Fruit fly (Drosophila melanogaster) whole organism, wandering third instar larva: Measurements from ENCODE around the gene robo2.

Experiments used
- Abd-B ChIP-seq: fragments of >200 bp; optimal IDR thresholded peaks from 2 replicates; lab custom pipeline; 2017; ENCODE audit warnings: missing biosample characterization, missing genetic modification characterization
- CG32264 ChIP-seq: fragments of 200-800 bp; sonication (Bioruptor generic); optimal IDR thresholded peaks from 2 replicates; lab custom pipeline; 2016; ENCODE audit warnings: missing biosample characterization, missing genetic modification characterization
- CG9705 ChIP-seq: fragments of 200-800 bp; sonication (Bioruptor generic); optimal IDR thresholded peaks from 2 replicates; lab custom pipeline; 2018; ENCODE audit warnings: missing biosample characterization, mild to moderate bottlenecking, missing genetic modification characterization
- CrebA ChIP-seq: fragments of 200-800 bp; sonication (Bioruptor generic); optimal IDR thresholded peaks from 2 replicates; lab custom pipeline; 2016; ENCODE audit warnings: missing biosample characterization, mild to moderate bottlenecking, missing genetic modification characterization, borderline replicate concordance
- Dfd ChIP-seq: fragments of >200 bp; optimal IDR thresholded peaks from 2 replicates; lab custom pipeline; 2017; ENCODE audit warnings: missing biosample characterization, missing genetic modification characterization
- Dif ChIP-seq: fragments of 200-275, 200-300 bp; sonication (Bioruptor generic); optimal IDR thresholded peaks from 2 replicates; lab custom pipeline; 2018; ENCODE audit warnings: missing biosample characterization, missing genetic modification characterization; ENCODE audit not compliant: partially characterized antibody
- GATAd ChIP-seq: sonication (Bioruptor generic); optimal IDR thresholded peaks from 2 replicates; lab custom pipeline; 2016; ENCODE audit warnings: missing biosample characterization, missing genetic modification characterization
- HLH106 ChIP-seq: fragments of 200-800 bp; optimal IDR thresholded peaks from 3 replicates; lab custom pipeline; 2019; ENCODE audit warnings: missing biosample characterization, mild to moderate bottlenecking, missing genetic modification characterization, moderate library complexity
- Hnf4 ChIP-seq: fragments of 200-800 bp; sonication (Bioruptor generic); optimal IDR thresholded peaks from 2 replicates; lab custom pipeline; 2016; ENCODE audit warnings: missing biosample characterization, mild to moderate bottlenecking, missing genetic modification characterization
- Hr78 ChIP-seq: fragments of >200 bp; optimal IDR thresholded peaks from 2 replicates; lab custom pipeline; 2017; ENCODE audit warnings: missing biosample characterization, missing genetic modification characterization
- Hr83 ChIP-seq: fragments of 200-300 bp; sonication (Bioruptor generic); optimal IDR thresholded peaks from 2 replicates; lab custom pipeline; 2016; ENCODE audit warnings: missing biosample characterization, mild to moderate bottlenecking, missing genetic modification characterization, moderate library complexity; ENCODE audit not compliant: poor library complexity, severe bottlenecking
- Jra ChIP-seq: sonication (Bioruptor generic); optimal IDR thresholded peaks from 2 replicates; lab custom pipeline; 2016; ENCODE audit warnings: missing biosample characterization, missing genetic modification characterization
- Mio ChIP-seq: sonication (Bioruptor generic); optimal IDR thresholded peaks from 2 replicates; lab custom pipeline; 2016; ENCODE audit warnings: missing biosample characterization, missing genetic modification characterization
- Myc ChIP-seq: fragments of >200 bp; optimal IDR thresholded peaks from 2 replicates; lab custom pipeline; 2017
- N ChIP-seq: fragments of >200 bp; optimal IDR thresholded peaks from 2 replicates; lab custom pipeline; 2018; ENCODE audit warnings: missing biosample characterization, missing external identifiers, missing genetic modification characterization
- OdsH ChIP-seq: fragments of 200-800 bp; sonication (Bioruptor generic); optimal IDR thresholded peaks from 2 replicates; lab custom pipeline; 2016; ENCODE audit warnings: missing biosample characterization, mild to moderate bottlenecking, missing genetic modification characterization
- Rel ChIP-seq, 2 experiments: fragments of 200-800 bp; sonication (Bioruptor generic) in 1 of 2; optimal IDR thresholded peaks; 2 replicates in 1 of 2; 3 replicates in 1 of 2; lab custom pipeline; 2016 to 2019; ENCODE audit warnings: mild to moderate bottlenecking in 2 of 2, missing biosample characterization in 2 of 2, missing genetic modification characterization in 2 of 2, moderate library complexity in 1 of 2
- Sp1 ChIP-seq: fragments of 200-800 bp; sonication (Bioruptor generic); optimal IDR thresholded peaks from 3 replicates; lab custom pipeline; 2019; ENCODE audit warnings: missing biosample characterization, mild to moderate bottlenecking, missing genetic modification characterization, moderate library complexity
- Vsx2 ChIP-seq: fragments of 200-300, 225-300 bp; sonication (Bioruptor generic); optimal IDR thresholded peaks from 2 replicates; lab custom pipeline; 2018; ENCODE audit warnings: missing biosample characterization, missing genetic modification characterization; ENCODE audit not compliant: partially characterized antibody
- br ChIP-seq: fragments of 200-800 bp; sonication (Bioruptor generic); optimal IDR thresholded peaks from 2 replicates; lab custom pipeline; 2016; ENCODE audit warnings: missing biosample characterization, missing genetic modification characterization
- brk ChIP-seq: fragments of 200-800 bp; sonication (Bioruptor generic); optimal IDR thresholded peaks from 2 replicates; lab custom pipeline; 2016; ENCODE audit warnings: missing biosample characterization, mild to moderate bottlenecking, missing genetic modification characterization
- dl ChIP-seq, 2 experiments: fragments of 175-275, 200-275 bp in 1 of 2; fragments of 200-275 bp in 1 of 2; sonication (Bioruptor generic); optimal IDR thresholded peaks; lab custom pipeline; 2018; ENCODE audit warnings: mild to moderate bottlenecking in 2 of 2, missing biosample characterization in 2 of 2, missing genetic modification characterization in 2 of 2, moderate library complexity in 2 of 2; ENCODE audit not compliant: partially characterized antibody in 2 of 2, insufficient read depth in 1 of 2
- dmrt93B ChIP-seq: fragments of 200-800 bp; sonication (Bioruptor generic); optimal IDR thresholded peaks from 2 replicates; lab custom pipeline; 2018; ENCODE audit warnings: missing biosample characterization, mild to moderate bottlenecking, missing genetic modification characterization
- dsf ChIP-seq: sonication (Bioruptor generic); optimal IDR thresholded peaks from 2 replicates; lab custom pipeline; 2016; ENCODE audit warnings: missing biosample characterization, missing genetic modification characterization, borderline replicate concordance
- ey ChIP-seq: fragments of 200-800 bp; sonication (Bioruptor generic); optimal IDR thresholded peaks from 2 replicates; lab custom pipeline; 2016; ENCODE audit warnings: missing biosample characterization, missing genetic modification characterization
- foxo ChIP-seq, 2 experiments: fragments of 200-800 bp; sonication (Bioruptor generic); optimal IDR thresholded peaks; 2 replicates in 1 of 2; 3 replicates in 1 of 2; lab custom pipeline; 2016 to 2017; ENCODE audit warnings: missing biosample characterization in 2 of 2, missing genetic modification characterization in 2 of 2
- fru ChIP-seq: fragments of 200-800 bp; sonication (Bioruptor generic); optimal IDR thresholded peaks from 3 replicates; lab custom pipeline; 2016; ENCODE audit warnings: missing biosample characterization, mild to moderate bottlenecking, missing genetic modification characterization
- h ChIP-seq: fragments of 200-800 bp; sonication (Bioruptor generic); optimal IDR thresholded peaks from 3 replicates; lab custom pipeline; 2016; ENCODE audit warnings: missing biosample characterization, mild to moderate bottlenecking, missing genetic modification characterization
- lola ChIP-seq: fragments of >200 bp; optimal IDR thresholded peaks from 2 replicates; lab custom pipeline; 2017; ENCODE audit warnings: missing biosample characterization, missing genetic modification characterization
- pan ChIP-seq: fragments of >200 bp; optimal IDR thresholded peaks from 2 replicates; lab custom pipeline; 2017
- psq ChIP-seq: fragments of 200-800 bp; sonication (Bioruptor generic); optimal IDR thresholded peaks from 3 replicates; lab custom pipeline; 2017; ENCODE audit warnings: missing biosample characterization, mild to moderate bottlenecking, missing genetic modification characterization, moderate library complexity
- rgr ChIP-seq: fragments of 200-800 bp; sonication (Bioruptor generic); optimal IDR thresholded peaks from 3 replicates; lab custom pipeline; 2016; ENCODE audit warnings: missing biosample characterization, mild to moderate bottlenecking, missing genetic modification characterization
- sage ChIP-seq: fragments of 200-800 bp; sonication (Bioruptor generic); optimal IDR thresholded peaks from 2 replicates; lab custom pipeline; 2016; ENCODE audit warnings: missing biosample characterization, mild to moderate bottlenecking, missing genetic modification characterization
- tai ChIP-seq: sonication (Bioruptor generic); optimal IDR thresholded peaks from 2 replicates; lab custom pipeline; 2016; ENCODE audit warnings: missing biosample characterization, missing genetic modification characterization
- usp ChIP-seq: fragments of >200 bp; optimal IDR thresholded peaks from 2 replicates; lab custom pipeline; 2017; ENCODE audit warnings: missing biosample characterization, missing genetic modification characterization
- woc ChIP-seq: sonication (Bioruptor generic); optimal IDR thresholded peaks from 2 replicates; lab custom pipeline; 2016; ENCODE audit warnings: missing biosample characterization, mild to moderate bottlenecking, missing genetic modification characterization

The robo2 gene

dm6 chr2L:1419656-1420055 lies 597 bp downstream of the robo2 start:
- TF ChIP-seq Dif (GFP tag; lab: Kevin White, UChicago) (no peak), CG9705 (GFP tag; lab: Kevin White, UChicago) (no peak), sage (GFP tag; lab: Kevin White, UChicago) (no peak)
- TF ChIP-seq, all 38 proteins: peak for 0

- TF ChIP-seq Rel (GFP tag; optimal IDR thresholded peaks at IDR 0.05; lab: Kevin White, UChicago) (no peak), Rel (tag; optimal IDR thresholded peaks at IDR 0.05; lab: Kevin White, UChicago) (no peak), woc (GFP tag; lab: Kevin White, UChicago) (no peak), brk (GFP tag; lab: Kevin White, UChicago) (no peak), N (GFP tag; lab: Kevin White, UChicago) (no peak), foxo (GFP tag; optimal IDR thresholded peaks at IDR 0.05; lab: Kevin White, UChicago) (no peak), Sp1 (GFP tag; lab: Kevin White, UChicago) (no peak), dl (GFP tag; optimal IDR thresholded peaks at IDR 0.05; lab: Kevin White, UChicago; ENCODE audit: insufficient read depth in 1 of 2, partially characterized antibody in 2 of 2) (no peak), dmrt93B (no peak), h (no peak), Myc (lab: Kevin White, UChicago) (no peak), usp (GFP tag; lab: Kevin White, UChicago) (no peak), fru (GFP tag; lab: Kevin White, UChicago) (no peak)
These were observed 2.0 kb downstream of the robo2 start for dm6 chr2L:1418129-1418746.

- no peak for TF ChIP-seq br (GFP tag; lab: Kevin White, UChicago)
- TF ChIP-seq Hr83, result no peak
- TF ChIP-seq Dfd (GFP tag; lab: Kevin White, UChicago), result peak; percentile 7
These were observed 4.7 kb downstream of the robo2 start for dm6 chr2L:1415525-1415924.

- TF ChIP-seq dl (GFP tag; optimal IDR thresholded peaks at IDR 0.05; lab: Kevin White, UChicago; ENCODE audit: insufficient read depth in 1 of 2, partially characterized antibody in 2 of 2) (no peak), GATAd (GFP tag; lab: Kevin White, UChicago) (no peak), CG32264 (GFP tag; lab: Kevin White, UChicago) (no peak), Vsx2 (no peak), Hr78 (no peak), Mio (GFP tag; lab: Kevin White, UChicago) (no peak), br (GFP tag; lab: Kevin White, UChicago) (no peak), sage (GFP tag; lab: Kevin White, UChicago) (no peak), Rel (GFP tag; optimal IDR thresholded peaks at IDR 0.05; lab: Kevin White, UChicago) (no peak), Rel (tag; optimal IDR thresholded peaks at IDR 0.05; lab: Kevin White, UChicago) (no peak), usp (GFP tag; lab: Kevin White, UChicago) (no peak), pan (lab: Kevin White, UChicago) (no peak)
These were observed 6.2 kb downstream of the robo2 start for dm6 chr2L:1414019-1414418.

- TF ChIP-seq sage (GFP tag; lab: Kevin White, UChicago) (no peak), CG9705 (GFP tag; lab: Kevin White, UChicago) (peak; percentile 31), usp (GFP tag; lab: Kevin White, UChicago) (no peak), foxo (GFP tag; optimal IDR thresholded peaks at IDR 0.05; lab: Kevin White, UChicago) (peak in 1 of 2 experiments; percentile 67), dsf (GFP tag; lab: Kevin White, UChicago) (no peak), Hr83 (no peak), Dfd (GFP tag; lab: Kevin White, UChicago) (no peak), br (GFP tag; lab: Kevin White, UChicago) (peak; percentile 60), Mio (GFP tag; lab: Kevin White, UChicago) (no peak), Jra (GFP tag; lab: Kevin White, UChicago) (peak; percentile 26), dmrt93B (peak; percentile 41), lola (GFP tag; lab: Kevin White, UChicago) (no peak), Dif (GFP tag; lab: Kevin White, UChicago) (no peak), woc (GFP tag; lab: Kevin White, UChicago) (peak; percentile 66), N (GFP tag; lab: Kevin White, UChicago) (no peak), Abd-B (GFP tag; lab: Kevin White, UChicago) (no peak), Sp1 (GFP tag; lab: Kevin White, UChicago) (peak; percentile 69), psq (GFP tag; lab: Kevin White, UChicago) (peak; percentile 54), tai (GFP tag; lab: Kevin White, UChicago) (peak; percentile 14), CrebA (no peak), Myc (lab: Kevin White, UChicago) (no peak), ey (GFP tag; lab: Kevin White, UChicago) (peak; percentile 63), Hnf4 (GFP tag; lab: Kevin White, UChicago) (peak; percentile 35), HLH106 (tag; lab: Kevin White, UChicago) (peak; percentile 48), dl (GFP tag; optimal IDR thresholded peaks at IDR 0.05; lab: Kevin White, UChicago; ENCODE audit: insufficient read depth in 1 of 2, partially characterized antibody in 2 of 2) (no peak), Rel (GFP tag; optimal IDR thresholded peaks at IDR 0.05; lab: Kevin White, UChicago) (no peak), Rel (tag; optimal IDR thresholded peaks at IDR 0.05; lab: Kevin White, UChicago) (no peak), GATAd (GFP tag; lab: Kevin White, UChicago) (no peak), fru (GFP tag; lab: Kevin White, UChicago) (peak; percentile 78), pan (lab: Kevin White, UChicago) (no peak), OdsH (peak; percentile 62), Vsx2 (no peak), h (peak; percentile 63), rgr (GFP tag; lab: Kevin White, UChicago) (peak; percentile 56), CG32264 (GFP tag; lab: Kevin White, UChicago) (no peak)
These were observed 7.6 kb downstream of the robo2 start for dm6 chr2L:1412691-1413090.
